Fruit fly (Drosophila melanogaster) S2 (cell line): ENCODE results near the gene Lcp65Ag1.

Experiments
- CG8478 ChIP-seq: fragments of >200 bp; optimal IDR thresholded peaks from 2 replicates; lab custom pipeline; 2018
- CTCF ChIP-seq, 2 experiments: fragments of >200 bp; optimal IDR thresholded peaks; 2 replicates each; lab custom pipeline; 2018

- no peak for TF ChIP-seq CG8478 (lab: Kevin White, UChicago)
- TF ChIP-seq CTCF (optimal IDR thresholded peaks at IDR 0.05; lab: Kevin White, UChicago), result no peak
Observed at dm6 chr3L:6157327-6158032, 22.4 kb upstream of the Lcp65Ag1 start, which contains the start of gene CG13297.
